Worm (Caenorhabditis elegans) whole organism, midembryonic: ENCODE results near the gene srxa-16.

ENCODE experiments used
- cog-1 ChIP-seq: sonication (generic microtip); optimal IDR thresholded peaks from 2 replicates; lab custom pipeline; 2016; ENCODE audit warnings: missing genetic modification characterization, missing compliant biosample characterization
- flt-1 ChIP-seq: fragments of 200-800 bp; sonication (Bioruptor generic); IDR thresholded peaks from 2 replicates; pipeline ENCODE4 v1.3.6; 2022; ENCODE audit warnings: missing genetic modification characterization, missing compliant biosample characterization
- med-1 ChIP-seq: sonication (generic microtip); optimal IDR thresholded peaks from 2 replicates; lab custom pipeline; 2017; ENCODE audit warnings: missing genetic modification characterization, mild to moderate bottlenecking, missing compliant biosample characterization, antibody characterized with exemption, missing genetic modification reagents; ENCODE audit not compliant: insufficient read depth
- ref-1 ChIP-seq: fragments of 200-800 bp; sonication (Bioruptor generic); conservative IDR thresholded peaks from 2 replicates; pipeline ENCODE4 v1.3.6; 2022; ENCODE audit warnings: missing genetic modification reagents, missing genetic modification characterization, missing compliant biosample characterization

- TF ChIP-seq ref-1 (GFP tag; lab: Robert Waterston, UW) (no peak), flt-1 (GFP tag; lab: Robert Waterston, UW) (no peak), cog-1 (tag; lab: Kevin White, UChicago) (no peak), med-1 (GFP tag; lab: Kevin White, UChicago) (no peak)
These were observed 13.9 kb downstream of the srxa-16 start, which contains the start of gene cth-1 for ce11 chrV:16100103-16100730.
